Fruit fly (Drosophila melanogaster) whole organism, embryonic: Measurements from ENCODE around the gene CG14961.

Source experiments
- CG10321 ChIP-seq: fragments of 200-800 bp; sonication (Bioruptor generic); IDR thresholded peaks from 2 replicates; pipeline ENCODE4 v1.3.6; 2022; ENCODE audit warnings: missing biosample characterization, missing genetic modification characterization
- CG12071 ChIP-seq: fragments of 200-800 bp; sonication (Bioruptor generic); optimal IDR thresholded peaks from 3 replicates; lab custom pipeline; 2018; ENCODE audit warnings: missing biosample characterization, mild to moderate bottlenecking, missing genetic modification characterization
- CG13287 ChIP-seq: fragments of 200-800 bp; sonication (Bioruptor generic); IDR thresholded peaks from 2 replicates; pipeline ENCODE4 v1.3.6; 2022; ENCODE audit warnings: missing biosample characterization, missing genetic modification characterization; ENCODE audit not compliant: partially characterized antibody
- CG14050 ChIP-seq: fragments of 200-800 bp; sonication (Bioruptor generic); IDR thresholded peaks from 3 replicates; pipeline ENCODE4 v1.3.6; 2022; ENCODE audit warnings: missing biosample characterization, missing genetic modification characterization
- CG18476 ChIP-seq: fragments of 200-800 bp; sonication (Bioruptor generic); optimal IDR thresholded peaks from 2 replicates; lab custom pipeline; 2016; ENCODE audit warnings: missing biosample characterization, mild to moderate bottlenecking, missing genetic modification characterization
- CG2678 ChIP-seq: fragments of 200-800 bp; sonication (Bioruptor generic); optimal IDR thresholded peaks from 3 replicates; lab custom pipeline; 2019; ENCODE audit warnings: missing biosample characterization, mild to moderate bottlenecking, missing genetic modification characterization, moderate library complexity
- CG31224 ChIP-seq: fragments of 200-800 bp; sonication (Bioruptor generic); IDR thresholded peaks from 2 replicates; pipeline ENCODE4 v1.3.6; 2022; ENCODE audit warnings: missing biosample characterization, missing genetic modification characterization
- CG33213 ChIP-seq: fragments of 200-800 bp; sonication (Bioruptor generic); optimal IDR thresholded peaks from 3 replicates; lab custom pipeline; 2016; ENCODE audit warnings: missing biosample characterization, missing genetic modification characterization
- CG42726 ChIP-seq: fragments of 200-800 bp; sonication (Bioruptor generic); IDR thresholded peaks from 2 replicates; pipeline ENCODE4 v1.3.6; 2022; ENCODE audit warnings: missing biosample characterization, missing genetic modification characterization; ENCODE audit not compliant: partially characterized antibody
- CG4730 ChIP-seq: fragments of 200-800 bp; sonication (Bioruptor generic); IDR thresholded peaks from 2 replicates; pipeline ENCODE4 v1.3.6; 2022; ENCODE audit warnings: missing biosample characterization, missing genetic modification characterization
- CG5245 ChIP-seq: fragments of 200-800 bp; sonication (Bioruptor generic); optimal IDR thresholded peaks from 3 replicates; lab custom pipeline; 2016; ENCODE audit warnings: missing biosample characterization, missing genetic modification characterization
- CG7556 ChIP-seq: fragments of 200-800 bp; sonication (Bioruptor generic); optimal IDR thresholded peaks from 2 replicates; lab custom pipeline; 2017; ENCODE audit warnings: missing biosample characterization, mild to moderate bottlenecking, missing genetic modification characterization
- CG9609 ChIP-seq: fragments of 200-800 bp; sonication (Bioruptor generic); optimal IDR thresholded peaks from 3 replicates; lab custom pipeline; 2016; ENCODE audit warnings: missing biosample characterization, missing genetic modification characterization
- CG9817 ChIP-seq: fragments of 200-800 bp; sonication (Bioruptor generic); optimal IDR thresholded peaks from 2 replicates; lab custom pipeline; 2018; ENCODE audit warnings: missing biosample characterization, mild to moderate bottlenecking, missing genetic modification characterization, moderate library complexity
- CG9932 ChIP-seq: fragments of 200-800 bp; sonication (Bioruptor generic); IDR thresholded peaks from 2 replicates; pipeline ENCODE4 v1.3.6; 2022; ENCODE audit warnings: missing biosample characterization, missing genetic modification characterization
- Dek ChIP-seq: fragments of 200-800 bp; sonication (Bioruptor generic); optimal IDR thresholded peaks from 3 replicates; lab custom pipeline; 2019; ENCODE audit warnings: missing biosample characterization, mild to moderate bottlenecking, missing genetic modification characterization, moderate library complexity
- Drgx ChIP-seq: fragments of 200-800 bp; sonication (Bioruptor generic); IDR thresholded peaks from 2 replicates; pipeline ENCODE4 v1.3.6; 2022; ENCODE audit warnings: missing biosample characterization, missing genetic modification characterization
- E2f2 ChIP-seq: fragments of 200-800 bp; sonication (Bioruptor generic); IDR thresholded peaks from 2 replicates; pipeline ENCODE4 v1.3.6; 2022; ENCODE audit warnings: missing biosample characterization, missing genetic modification characterization
- Hey ChIP-seq: fragments of 200-800 bp; sonication (Bioruptor generic); optimal IDR thresholded peaks from 3 replicates; lab custom pipeline; 2018; ENCODE audit warnings: missing biosample characterization, mild to moderate bottlenecking, missing genetic modification characterization
- HmgZ ChIP-seq: fragments of 200-800 bp; sonication (Bioruptor generic); optimal IDR thresholded peaks from 2 replicates; lab custom pipeline; 2018; ENCODE audit warnings: missing biosample characterization, mild to moderate bottlenecking, missing genetic modification characterization
- Hr3 ChIP-seq: fragments of 200-800 bp; sonication (Bioruptor generic); optimal IDR thresholded peaks from 3 replicates; lab custom pipeline; 2016; ENCODE audit warnings: missing biosample characterization, missing genetic modification characterization
- Hr51 ChIP-seq, 2 experiments: fragments of 200-800 bp; sonication (Bioruptor generic); optimal IDR thresholded peaks; 2 replicates in 1 of 2; 3 replicates in 1 of 2; lab custom pipeline; 2016 to 2018; ENCODE audit warnings: missing biosample characterization in 2 of 2, missing genetic modification characterization in 2 of 2, mild to moderate bottlenecking in 1 of 2, moderate library complexity in 1 of 2
- Mad ChIP-seq: fragments of 200-800 bp; sonication (Bioruptor generic); optimal IDR thresholded peaks from 2 replicates; lab custom pipeline; 2016; ENCODE audit warnings: missing biosample characterization, missing genetic modification characterization
- Max ChIP-seq: fragments of 200-800 bp; sonication (Bioruptor generic); optimal IDR thresholded peaks from 2 replicates; lab custom pipeline; 2016; ENCODE audit warnings: missing biosample characterization, mild to moderate bottlenecking, missing genetic modification characterization
- NfI ChIP-seq: fragments of 200-800 bp; sonication (Bioruptor generic); optimal IDR thresholded peaks from 3 replicates; lab custom pipeline; 2018; ENCODE audit warnings: missing biosample characterization, mild to moderate bottlenecking, missing genetic modification characterization, moderate library complexity
- Optix ChIP-seq: fragments of 200-800 bp; sonication (Bioruptor generic); IDR thresholded peaks from 3 replicates; pipeline ENCODE4 v1.3.6; 2022; ENCODE audit warnings: missing biosample characterization, missing genetic modification characterization
- Six4 ChIP-seq: fragments of 200-800 bp; sonication (Bioruptor generic); optimal IDR thresholded peaks from 2 replicates; lab custom pipeline; 2016; ENCODE audit warnings: missing biosample characterization, missing genetic modification characterization
- Ssrp ChIP-seq: fragments of 200-800 bp; sonication (Bioruptor generic); optimal IDR thresholded peaks from 2 replicates; lab custom pipeline; 2018; ENCODE audit warnings: missing biosample characterization, mild to moderate bottlenecking, missing genetic modification characterization, moderate library complexity
- Trl ChIP-seq, 3 experiments: fragments of >200 bp in 2 of 3; fragments of 200-800 bp in 1 of 3; sonication (Bioruptor generic) in 1 of 3; optimal IDR thresholded peaks; 2 replicates in 1 of 3; 3 replicates in 2 of 3; lab custom pipeline; 2016 to 2017; ENCODE audit warnings: missing biosample characterization in 1 of 3, missing genetic modification characterization in 1 of 3
- Xrp1 ChIP-seq: fragments of 200-800 bp; sonication (Bioruptor generic); IDR thresholded peaks from 2 replicates; pipeline ENCODE4 v1.3.6; 2022; ENCODE audit warnings: missing biosample characterization, missing genetic modification characterization
- ase ChIP-seq: fragments of 200-800 bp; sonication (Bioruptor generic); IDR thresholded peaks from 3 replicates; pipeline ENCODE4 v1.3.6; 2022; ENCODE audit warnings: missing biosample characterization, missing genetic modification characterization
- az2 ChIP-seq: fragments of 200-800 bp; sonication (Bioruptor generic); optimal IDR thresholded peaks from 3 replicates; lab custom pipeline; 2016; ENCODE audit warnings: missing biosample characterization, missing genetic modification characterization
- cg ChIP-seq: fragments of 200-800 bp; sonication (Bioruptor generic); optimal IDR thresholded peaks from 3 replicates; lab custom pipeline; 2019; ENCODE audit warnings: missing biosample characterization, mild to moderate bottlenecking, missing genetic modification characterization, moderate library complexity
- cwo ChIP-seq: fragments of 200-800 bp; sonication (Bioruptor generic); optimal IDR thresholded peaks from 3 replicates; lab custom pipeline; 2017; ENCODE audit warnings: missing biosample characterization, missing genetic modification characterization, mild to moderate bottlenecking, moderate library complexity, missing genetic modification reagents
- danr ChIP-seq: fragments of 200-800 bp; sonication (Bioruptor generic); IDR thresholded peaks from 2 replicates; pipeline ENCODE4 v1.3.6; 2022; ENCODE audit warnings: missing biosample characterization, missing genetic modification characterization
- dimm ChIP-seq: fragments of 200-800 bp; sonication (Bioruptor generic); IDR thresholded peaks from 2 replicates; pipeline ENCODE4 v1.3.6; 2022; ENCODE audit warnings: missing biosample characterization, missing genetic modification characterization
- en ChIP-seq: fragments of 200-800 bp; sonication (Bioruptor generic); optimal IDR thresholded peaks from 2 replicates; lab custom pipeline; 2016; ENCODE audit warnings: missing biosample characterization, missing genetic modification characterization
- esg ChIP-seq: fragments of 200-800 bp; sonication (Bioruptor generic); conservative IDR thresholded peaks from 2 replicates; pipeline ENCODE4 v1.3.6; 2022; ENCODE audit warnings: missing biosample characterization, missing genetic modification characterization
- eve ChIP-seq, 2 experiments: fragments of >200 bp; optimal IDR thresholded peaks; 2 replicates each; lab custom pipeline; 2017; ENCODE audit warnings: missing biosample characterization in 2 of 2, missing genetic modification characterization in 2 of 2
- fu2 ChIP-seq: fragments of 200-800 bp; sonication (Bioruptor generic); optimal IDR thresholded peaks from 2 replicates; lab custom pipeline; 2016; ENCODE audit warnings: missing biosample characterization, missing genetic modification characterization
- gcm ChIP-seq: fragments of 200-800 bp; sonication (Bioruptor generic); optimal IDR thresholded peaks from 2 replicates; lab custom pipeline; 2019; ENCODE audit warnings: missing biosample characterization, mild to moderate bottlenecking, missing genetic modification characterization, moderate library complexity
- gfzf ChIP-seq: fragments of 200-800 bp; sonication (Bioruptor generic); optimal IDR thresholded peaks from 2 replicates; lab custom pipeline; 2016; ENCODE audit warnings: missing biosample characterization, mild to moderate bottlenecking, missing genetic modification characterization, moderate library complexity
- gsb-n ChIP-seq: fragments of 200-800 bp; sonication (Bioruptor generic); optimal IDR thresholded peaks from 3 replicates; lab custom pipeline; 2018; ENCODE audit warnings: missing biosample characterization, mild to moderate bottlenecking, missing genetic modification characterization
- hb ChIP-seq: fragments of 200-800 bp; sonication (Bioruptor generic); IDR thresholded peaks from 3 replicates; pipeline ENCODE4 v1.3.6; 2022; ENCODE audit warnings: missing biosample characterization, missing genetic modification characterization; ENCODE audit not compliant: partially characterized antibody
- org-1 ChIP-seq: fragments of 200-800 bp; sonication (Bioruptor generic); optimal IDR thresholded peaks from 2 replicates; lab custom pipeline; 2017; ENCODE audit warnings: missing biosample characterization, missing genetic modification characterization
- pb ChIP-seq: fragments of 200-800 bp; sonication (Bioruptor generic); optimal IDR thresholded peaks from 3 replicates; lab custom pipeline; 2016; ENCODE audit warnings: missing biosample characterization, missing genetic modification characterization
- peb ChIP-seq: fragments of 200-800 bp; sonication (Bioruptor generic); IDR thresholded peaks from 2 replicates; pipeline ENCODE4 v1.3.6; 2022; ENCODE audit warnings: missing biosample characterization, missing genetic modification characterization
- pum ChIP-seq: fragments of 200-800 bp; sonication (Bioruptor generic); optimal IDR thresholded peaks from 2 replicates; lab custom pipeline; 2016; ENCODE audit warnings: missing biosample characterization, missing genetic modification characterization
- repo ChIP-seq: fragments of 200-800 bp; sonication (Bioruptor generic); optimal IDR thresholded peaks from 2 replicates; lab custom pipeline; 2016; ENCODE audit warnings: missing biosample characterization, missing genetic modification characterization
- trh ChIP-seq: fragments of 200-800 bp; sonication (Bioruptor generic); optimal IDR thresholded peaks from 2 replicates; lab custom pipeline; 2016; ENCODE audit warnings: missing biosample characterization, missing genetic modification characterization

Gene CG14961

DNA sequence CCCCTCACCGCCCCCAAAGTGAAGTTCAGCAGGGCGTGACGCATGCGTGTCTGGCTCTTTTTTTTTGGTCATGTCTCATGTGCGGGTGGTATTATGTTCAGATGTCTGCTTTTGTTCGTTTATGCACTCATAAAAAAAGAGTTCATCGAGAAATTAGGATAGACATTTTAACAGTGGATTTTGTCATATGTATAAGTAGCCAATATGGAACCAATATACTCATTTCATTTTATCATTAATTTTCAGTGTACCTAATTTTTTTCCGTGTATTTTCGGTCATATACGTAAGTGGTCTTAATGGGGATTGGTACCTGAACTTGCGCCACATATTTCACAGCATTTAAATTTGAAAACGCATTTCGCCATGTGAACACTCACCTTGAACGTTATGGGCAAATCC, 29.5 kb upstream of the CG14961 start (continued):
- TF ChIP-seq CG5245 (GFP tag; lab: Kevin White, UChicago) (peak; percentile 47), NfI (peak; percentile 1), esg (GFP tag; lab: Robert Waterston, UW) (peak; percentile 59), Six4 (GFP tag; lab: Kevin White, UChicago) (peak; percentile 38), CG9817 (tag; lab: Kevin White, UChicago) (peak; percentile 24), dimm (GFP tag; lab: Robert Waterston, UW) (no peak), CG13287 (GFP tag; lab: Robert Waterston, UW) (no peak), trh (peak; percentile 3), CG31224 (GFP tag; lab: Robert Waterston, UW) (peak; percentile 44; the same call in 1 of the 2 replicates), pb (GFP tag; lab: Kevin White, UChicago) (peak; percentile 8), Hr51 (GFP tag; optimal IDR thresholded peaks at IDR 0.05; lab: Kevin White, UChicago) (peak in 1 of 2 experiments; percentile 60), fu2 (GFP tag; lab: Kevin White, UChicago) (no peak), ase (GFP tag; lab: Robert Waterston, UW) (peak; percentile 46; the same call in 1 of the 3 replicates), pum (GFP tag; lab: Kevin White, UChicago) (peak; percentile 34), Drgx (GFP tag; lab: Robert Waterston, UW) (peak; percentile 33; the same call in 1 of the 2 replicates), CG2678 (tag; lab: Kevin White, UChicago) (peak; percentile 77), danr (0 out of 2 replicates have a peak, but pooled peaks have one; percentile 20), CG12071 (peak; percentile 65), repo (peak; percentile 55), Mad (no peak), Optix (GFP tag; lab: Robert Waterston, UW) (peak; percentile 45; the same call in 1 of the 3 replicates), Hey (tag; lab: Kevin White, UChicago) (no peak), HmgZ (tag; lab: Kevin White, UChicago) (peak; percentile 8), CG33213 (GFP tag; lab: Kevin White, UChicago) (peak; percentile 33), eve (GFP tag; optimal IDR thresholded peaks at IDR 0.05; lab: Kevin White, UChicago) (peak in 1 of 2 experiments; percentile 83), CG4730 (GFP tag; lab: Robert Waterston, UW) (peak; percentile 65), E2f2 (GFP tag; lab: Robert Waterston, UW) (peak; percentile 43; the same call in 1 of the 2 replicates), gfzf (no peak), CG18476 (GFP tag; lab: Kevin White, UChicago) (peak; percentile 30), en (GFP tag; lab: Kevin White, UChicago) (peak; percentile 40), CG7556 (GFP tag; lab: Kevin White, UChicago) (peak; percentile 53), gsb-n (tag; lab: Kevin White, UChicago) (peak; percentile 20), Xrp1 (GFP tag; lab: Robert Waterston, UW) (peak; percentile 78), Dek (peak; percentile 40), peb (GFP tag; lab: Robert Waterston, UW) (0 out of 2 replicates have a peak, but pooled peaks have one; percentile 10), hb (no peak), CG9932 (GFP tag; lab: Robert Waterston, UW) (no peak; the same call in 1 of the 2 replicates), CG42726 (GFP tag; lab: Robert Waterston, UW) (no peak), Max (GFP tag; lab: Kevin White, UChicago) (peak; percentile 41), cg (GFP tag; lab: Kevin White, UChicago) (no peak), Hr3 (GFP tag; lab: Kevin White, UChicago) (peak; percentile 45), CG14050 (GFP tag; lab: Robert Waterston, UW) (peak; percentile 61), CG10321 (GFP tag; lab: Robert Waterston, UW) (no peak), Trl (optimal IDR thresholded peaks at IDR 0.05; lab: Kevin White, UChicago) (no peak), Trl (GFP tag; optimal IDR thresholded peaks at IDR 0.05; lab: Kevin White, UChicago) (peak; percentile 3), az2 (GFP tag; lab: Kevin White, UChicago) (peak; percentile 44), CG9609 (GFP tag; lab: Kevin White, UChicago) (no peak), org-1 (GFP tag; lab: Kevin White, UChicago) (peak; percentile 25), cwo (peak; percentile 29), gcm (GFP tag; lab: Kevin White, UChicago) (peak; percentile 61), Ssrp (tag; lab: Kevin White, UChicago) (peak; percentile 62)
